Worm (Caenorhabditis elegans) whole organism, L2 larva: ENCODE measurements around the gene C14A4.13.

ENCODE experiments used
- ZK546.5 ChIP-seq: sonication (generic microtip); optimal IDR thresholded peaks from 2 replicates; lab custom pipeline; 2017; ENCODE audit warnings: missing biosample characterization, missing genetic modification characterization
- aly-2 ChIP-seq: fragments of 150-350 bp; optimal IDR thresholded peaks from 2 replicates; lab custom pipeline; 2014; ENCODE audit warnings: missing biosample characterization, missing genetic modification characterization
- ama-1 ChIP-seq: fragments of 150-350 bp; optimal IDR thresholded peaks from 2 replicates; lab custom pipeline; 2018; ENCODE audit warnings: inconsistent platforms
- ceh-82 ChIP-seq: fragments of 150-350 bp; optimal IDR thresholded peaks from 2 replicates; lab custom pipeline; 2014; ENCODE audit warnings: missing biosample characterization, missing genetic modification characterization
- elt-3 ChIP-seq: sonication (generic microtip); optimal IDR thresholded peaks from 2 replicates; lab custom pipeline; 2017; ENCODE audit warnings: missing biosample characterization, missing genetic modification characterization
- fos-1 ChIP-seq: fragments of 150-350 bp; optimal IDR thresholded peaks from 2 replicates; lab custom pipeline; 2014; ENCODE audit warnings: missing biosample characterization, missing genetic modification characterization
- mab-5 ChIP-seq: fragments of 150-350 bp; optimal IDR thresholded peaks from 2 replicates; lab custom pipeline; 2014; ENCODE audit warnings: missing biosample characterization, missing genetic modification characterization
- nhr-6 ChIP-seq: fragments of 150-350 bp; optimal IDR thresholded peaks from 2 replicates; lab custom pipeline; 2014; ENCODE audit warnings: missing biosample characterization, missing genetic modification characterization
- skn-1 ChIP-seq: sonication (generic microtip); optimal IDR thresholded peaks from 2 replicates; lab custom pipeline; 2017; ENCODE audit warnings: missing biosample characterization, missing genetic modification characterization
- snpc-4 ChIP-seq: fragments of 150-350 bp; optimal IDR thresholded peaks from 2 replicates; lab custom pipeline; 2014; ENCODE audit warnings: missing biosample characterization, missing genetic modification characterization
- unc-39 ChIP-seq: fragments of 150-350 bp; optimal IDR thresholded peaks from 2 replicates; lab custom pipeline; 2014; ENCODE audit warnings: missing biosample characterization, missing genetic modification characterization

ce11 chrII:10630944-10631343 lies 12.7 kb downstream of the C14A4.13 start:
- TF ChIP-seq ZK546.5: no peak
- no peak for TF ChIP-seq ceh-82
- no peak for TF ChIP-seq skn-1 (tag; lab: Kevin White, UChicago)
- no peak for TF ChIP-seq unc-39 (tag; lab: Kevin White, UChicago)
- TF ChIP-seq snpc-4 (tag; lab: Kevin White, UChicago): no peak
- TF ChIP-seq mab-5: no peak
- no peak for TF ChIP-seq aly-2 (tag; lab: Kevin White, UChicago)
- TF ChIP-seq nhr-6 (tag; lab: Kevin White, UChicago): no peak
- TF ChIP-seq elt-3 (tag; lab: Kevin White, UChicago): no peak
- peak; percentile 55 for TF ChIP-seq fos-1 (tag; lab: Kevin White, UChicago)
- no peak for TF ChIP-seq ama-1 (lab: Kevin White, UChicago)
